Worm (Caenorhabditis elegans) whole organism, late embryonic: ENCODE results near the gene ZC513.14.

Experiments used
- C38D4.7 ChIP-seq: fragments of 200-800 bp; sonication (Bioruptor generic); optimal IDR thresholded peaks from 2 replicates; lab custom pipeline; 2018; ENCODE audit warnings: mild to moderate bottlenecking, missing genetic modification characterization, moderate library complexity, missing compliant biosample characterization
- T23F11.4 ChIP-seq: fragments of 200-800 bp; sonication (Bioruptor generic); optimal IDR thresholded peaks from 2 replicates; lab custom pipeline; 2018; ENCODE audit warnings: mild to moderate bottlenecking, missing genetic modification characterization, missing compliant biosample characterization
- Y22D7AL.16 ChIP-seq: sonication (generic microtip); optimal IDR thresholded peaks from 2 replicates; lab custom pipeline; 2016; ENCODE audit warnings: missing genetic modification characterization, missing compliant biosample characterization
- ama-1 ChIP-seq: fragments of 150-350 bp; optimal IDR thresholded peaks from 2 replicates; lab custom pipeline; 2014
- ceh-18 ChIP-seq: sonication (generic microtip); optimal IDR thresholded peaks from 2 replicates; lab custom pipeline; 2016; ENCODE audit warnings: missing genetic modification characterization, missing compliant biosample characterization
- ceh-19 ChIP-seq: fragments of 200-800 bp; sonication (Bioruptor generic); optimal IDR thresholded peaks from 2 replicates; lab custom pipeline; 2018; ENCODE audit warnings: mild to moderate bottlenecking, missing genetic modification characterization, missing compliant biosample characterization
- ceh-2 ChIP-seq: sonication (generic microtip); optimal IDR thresholded peaks from 2 replicates; lab custom pipeline; 2016; ENCODE audit warnings: missing genotype, missing genetic modification characterization, missing compliant biosample characterization
- ceh-24 ChIP-seq: sonication (generic microtip); optimal IDR thresholded peaks from 2 replicates; lab custom pipeline; 2016; ENCODE audit warnings: mild to moderate bottlenecking, missing genetic modification characterization, missing compliant biosample characterization
- ceh-30 ChIP-seq: fragments of 150-350 bp; optimal IDR thresholded peaks from 2 replicates; lab custom pipeline; 2014; ENCODE audit warnings: missing biosample characterization, missing genetic modification characterization
- ceh-31 ChIP-seq: sonication (generic microtip); optimal IDR thresholded peaks from 2 replicates; lab custom pipeline; 2016; ENCODE audit warnings: missing genetic modification characterization, missing compliant biosample characterization
- ceh-48 ChIP-seq: sonication (generic microtip); optimal IDR thresholded peaks from 2 replicates; lab custom pipeline; 2016; ENCODE audit warnings: missing genetic modification characterization, inconsistent platforms, missing compliant biosample characterization
- ceh-9 ChIP-seq: sonication (generic microtip); optimal IDR thresholded peaks from 2 replicates; lab custom pipeline; 2016; ENCODE audit warnings: mild to moderate bottlenecking, missing genetic modification characterization, inconsistent platforms, missing compliant biosample characterization
- che-1 ChIP-seq: sonication (generic microtip); optimal IDR thresholded peaks from 2 replicates; lab custom pipeline; 2016; ENCODE audit warnings: mild to moderate bottlenecking, missing genetic modification characterization, missing compliant biosample characterization
- dmd-4 ChIP-seq: sonication (generic microtip); optimal IDR thresholded peaks from 2 replicates; lab custom pipeline; 2016; ENCODE audit warnings: borderline replicate concordance, missing genetic modification characterization, missing compliant biosample characterization
- dve-1 ChIP-seq: sonication (generic microtip); optimal IDR thresholded peaks from 2 replicates; lab custom pipeline; 2017; ENCODE audit warnings: antibody characterized with exemption, mild to moderate bottlenecking, missing genetic modification characterization, missing compliant biosample characterization
- elt-2 ChIP-seq: sonication (generic microtip); optimal IDR thresholded peaks from 2 replicates; lab custom pipeline; 2016; ENCODE audit warnings: missing genetic modification reagents, missing genetic modification characterization, missing compliant biosample characterization
- ets-4 ChIP-seq: sonication (generic microtip); optimal IDR thresholded peaks from 2 replicates; lab custom pipeline; 2016; ENCODE audit warnings: missing genetic modification characterization, missing compliant biosample characterization
- eyg-1 ChIP-seq: sonication (generic microtip); optimal IDR thresholded peaks from 2 replicates; lab custom pipeline; 2016; ENCODE audit warnings: missing genotype, missing genetic modification characterization, missing compliant biosample characterization
- fax-1 ChIP-seq: sonication (generic microtip); optimal IDR thresholded peaks from 2 replicates; lab custom pipeline; 2016; ENCODE audit warnings: missing genotype, missing genetic modification characterization, missing compliant biosample characterization
- fkh-10 ChIP-seq: fragments of 150-350 bp; optimal IDR thresholded peaks from 2 replicates; lab custom pipeline; 2014; ENCODE audit warnings: missing biosample characterization, missing genetic modification reagents, missing genetic modification characterization
- fkh-6 ChIP-seq: sonication (generic microtip); optimal IDR thresholded peaks from 2 replicates; lab custom pipeline; 2016; ENCODE audit warnings: missing genetic modification characterization, missing compliant biosample characterization
- gmeb-2 ChIP-seq: sonication (generic microtip); optimal IDR thresholded peaks from 2 replicates; lab custom pipeline; 2016; ENCODE audit warnings: missing genetic modification characterization, inconsistent platforms, missing compliant biosample characterization
- hlh-13 ChIP-seq: fragments of 200-800 bp; sonication (Bioruptor generic); optimal IDR thresholded peaks from 2 replicates; lab custom pipeline; 2018; ENCODE audit warnings: mild to moderate bottlenecking, missing genetic modification characterization, missing compliant biosample characterization
- hlh-30 ChIP-seq: sonication (generic microtip); optimal IDR thresholded peaks from 2 replicates; lab custom pipeline; 2017; ENCODE audit warnings: antibody characterized with exemption, missing genetic modification characterization, missing compliant biosample characterization; ENCODE audit not compliant: insufficient read depth
- hlh-6 ChIP-seq: sonication (generic microtip); optimal IDR thresholded peaks from 2 replicates; lab custom pipeline; 2016; ENCODE audit warnings: missing genotype, missing genetic modification characterization, missing compliant biosample characterization
- hlh-8 ChIP-seq: sonication (generic microtip); optimal IDR thresholded peaks from 2 replicates; lab custom pipeline; 2016; ENCODE audit warnings: missing genotype, missing genetic modification characterization, missing compliant biosample characterization
- lin-11 ChIP-seq: fragments of 200-800 bp; sonication (Bioruptor generic); optimal IDR thresholded peaks from 2 replicates; lab custom pipeline; 2018; ENCODE audit warnings: mild to moderate bottlenecking, missing genetic modification characterization, missing compliant biosample characterization
- nfya-1 ChIP-seq: sonication (generic microtip); optimal IDR thresholded peaks from 2 replicates; lab custom pipeline; 2017; ENCODE audit warnings: missing genetic modification characterization, mild to moderate bottlenecking, missing compliant biosample characterization, antibody characterized with exemption, moderate library complexity
- nhr-11 ChIP-seq: fragments of 150-350 bp; optimal IDR thresholded peaks from 2 replicates; lab custom pipeline; 2014; ENCODE audit warnings: missing biosample characterization, missing genetic modification characterization
- pax-1 ChIP-seq: fragments of 150-350 bp; optimal IDR thresholded peaks from 2 replicates; lab custom pipeline; 2014; ENCODE audit warnings: missing biosample characterization, missing genetic modification characterization
- pha-4 ChIP-seq: fragments of 150-350 bp; optimal IDR thresholded peaks from 2 replicates; lab custom pipeline; 2018; ENCODE audit warnings: missing biosample characterization, missing genetic modification reagents, missing genetic modification characterization
- pros-1 ChIP-seq: fragments of 150-350 bp; optimal IDR thresholded peaks from 2 replicates; lab custom pipeline; 2014; ENCODE audit warnings: missing biosample characterization, missing genetic modification reagents, missing genetic modification characterization
- rnt-1 ChIP-seq: sonication (generic microtip); optimal IDR thresholded peaks from 2 replicates; lab custom pipeline; 2016; ENCODE audit warnings: missing genetic modification characterization, missing compliant biosample characterization
- tbx-2 ChIP-seq: sonication (generic microtip); optimal IDR thresholded peaks from 2 replicates; lab custom pipeline; 2016; ENCODE audit warnings: missing genetic modification characterization, missing compliant biosample characterization
- tbx-7 ChIP-seq: sonication (generic microtip); optimal IDR thresholded peaks from 2 replicates; lab custom pipeline; 2016; ENCODE audit warnings: missing genotype, missing genetic modification characterization, missing compliant biosample characterization
- unc-55 ChIP-seq: sonication (generic microtip); optimal IDR thresholded peaks from 2 replicates; lab custom pipeline; 2017; ENCODE audit warnings: missing biosample characterization, missing genetic modification reagents, missing genetic modification characterization
- zip-5 ChIP-seq: sonication (generic microtip); optimal IDR thresholded peaks from 2 replicates; lab custom pipeline; 2016; ENCODE audit warnings: missing genetic modification characterization, missing compliant biosample characterization

Gene ZC513.14

ce11 chrV:8035947-8036346 lies at the start of gene ZC513.14:
Gene ZC513.14, minus strand, starts transcription at chrV:8036047.
- TF ChIP-seq unc-55 (GFP tag; lab: Kevin White, UChicago): no peak
- no peak for TF ChIP-seq che-1 (tag; lab: Kevin White, UChicago)
- TF ChIP-seq dmd-4 (tag; lab: Kevin White, UChicago): no peak
- no peak for TF ChIP-seq ceh-2 (tag; lab: Kevin White, UChicago)
- no peak for TF ChIP-seq ceh-30
- TF ChIP-seq nhr-11 (tag; lab: Kevin White, UChicago): no peak
- no peak for TF ChIP-seq Y22D7AL.16
- TF ChIP-seq ets-4: no peak
- TF ChIP-seq C38D4.7 (GFP tag; lab: Kevin White, UChicago): no peak
- TF ChIP-seq ceh-31 (tag; lab: Kevin White, UChicago): no peak
- no peak for TF ChIP-seq tbx-2
- TF ChIP-seq nfya-1: no peak
- TF ChIP-seq ceh-48 (tag; lab: Kevin White, UChicago): no peak
- no peak for TF ChIP-seq pax-1
- TF ChIP-seq fkh-10 (GFP tag; lab: Kevin White, UChicago): no peak
- no peak for TF ChIP-seq rnt-1 (tag; lab: Kevin White, UChicago)
- no peak for TF ChIP-seq ceh-18 (tag; lab: Kevin White, UChicago)

ce11 chrV:8085141-8085540 lies 49.3 kb upstream of the ZC513.14 start, which contains the start of gene C09H5.7:
Gene C09H5.7, minus strand, starts transcription at chrV:8085241.
- no peak for TF ChIP-seq gmeb-2 (tag; lab: Kevin White, UChicago)
- TF ChIP-seq ets-4: no peak

DNA sequence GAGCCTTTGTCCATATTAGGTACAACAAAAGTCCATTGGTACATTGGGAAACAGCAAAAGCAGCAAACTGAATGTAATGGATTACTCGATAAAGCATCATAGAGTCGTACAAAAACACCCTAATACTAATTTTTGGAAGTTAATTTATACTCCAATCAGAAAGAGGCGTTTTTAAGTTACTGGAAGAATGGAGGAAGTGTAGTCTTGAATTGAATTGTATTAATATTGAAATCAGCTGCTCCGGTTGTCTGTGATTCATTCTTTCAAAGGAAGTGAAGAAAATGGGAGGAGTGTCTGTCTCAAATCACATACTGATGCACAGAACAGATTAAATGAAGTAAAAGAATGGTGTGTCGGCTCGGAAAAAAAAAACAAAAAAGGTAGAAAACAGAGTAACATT lies 45.7 kb upstream of the ZC513.14 start, which contains the start of gene str-131:
Gene str-131, minus strand, starts transcription at position 101 of the 400 bp plus-strand sequence.
- TF ChIP-seq pros-1 (tag; lab: Kevin White, UChicago): no peak
- TF ChIP-seq lin-11 (tag; lab: Kevin White, UChicago): no peak
- TF ChIP-seq eyg-1: no peak
- TF ChIP-seq elt-2 (tag; lab: Kevin White, UChicago): no peak
- no peak for TF ChIP-seq gmeb-2 (tag; lab: Kevin White, UChicago)
- no peak for TF ChIP-seq zip-5
- TF ChIP-seq fkh-10 (GFP tag; lab: Kevin White, UChicago): no peak
- no peak for TF ChIP-seq nfya-1
- TF ChIP-seq ama-1 (lab: Kevin White, UChicago): no peak
- TF ChIP-seq dve-1 (tag; lab: Kevin White, UChicago): no peak
- no peak for TF ChIP-seq ceh-18 (tag; lab: Kevin White, UChicago)
- no peak for TF ChIP-seq fkh-6 (tag; lab: Kevin White, UChicago)
- no peak for TF ChIP-seq hlh-6
- no peak for TF ChIP-seq tbx-7 (tag; lab: Kevin White, UChicago)
- TF ChIP-seq pax-1: no peak
- TF ChIP-seq tbx-2: no peak
- TF ChIP-seq ceh-19: no peak
- no peak for TF ChIP-seq pha-4 (tag; lab: Kevin White, UChicago)
- TF ChIP-seq ceh-24: no peak
- no peak for TF ChIP-seq fax-1

DNA sequence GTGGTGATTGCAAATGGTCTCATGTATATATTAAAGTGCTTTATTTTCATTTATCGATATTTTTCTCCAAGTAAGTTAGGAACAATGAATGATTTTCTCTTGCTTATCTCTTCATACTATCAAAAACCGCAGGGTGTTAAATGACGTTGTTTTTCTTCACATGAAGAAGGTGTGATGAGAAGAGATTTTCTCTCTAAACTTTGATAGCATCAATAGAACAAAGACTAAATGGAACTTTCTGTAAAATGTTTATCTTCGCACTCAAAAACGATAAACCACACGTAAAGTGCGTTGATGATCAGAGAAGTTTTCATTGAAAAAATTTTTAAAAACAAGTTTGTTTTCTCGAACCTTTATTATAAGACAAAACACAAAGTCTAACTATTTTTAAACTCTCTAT lies 44.0 kb upstream of the ZC513.14 start:
- TF ChIP-seq zip-5: no peak
- no peak for TF ChIP-seq Y22D7AL.16
- TF ChIP-seq ceh-48 (tag; lab: Kevin White, UChicago): no peak

ce11 chrV:8075712-8076111 lies 39.9 kb upstream of the ZC513.14 start, which contains the start of gene catp-3:
Gene catp-3, plus strand, starts transcription at chrV:8076012.
- TF ChIP-seq dmd-4 (tag; lab: Kevin White, UChicago) (no peak), Y22D7AL.16 (no peak), T23F11.4 (no peak), ceh-9 (tag; lab: Kevin White, UChicago) (no peak), hlh-8 (tag; lab: Kevin White, UChicago) (no peak), fkh-10 (GFP tag; lab: Kevin White, UChicago) (no peak), hlh-30 (tag; lab: Kevin White, UChicago) (no peak), hlh-13 (GFP tag; lab: Kevin White, UChicago) (no peak)
